Fruit fly (Drosophila melanogaster) whole organism, embryonic: Measurements from ENCODE around the gene Lcp65Ac.

ENCODE experiments used
- Atf6 ChIP-seq: fragments of 200-800 bp; sonication (Bioruptor generic); IDR thresholded peaks from 2 replicates; pipeline ENCODE4 v1.3.6; 2022; ENCODE audit warnings: missing biosample characterization, missing genetic modification characterization
- CG11247 ChIP-seq: fragments of 200-800 bp; sonication (Bioruptor generic); IDR thresholded peaks from 2 replicates; pipeline ENCODE4 v1.3.6; 2022; ENCODE audit warnings: missing biosample characterization, missing genetic modification characterization
- CG12744 ChIP-seq: fragments of 200-800 bp; sonication (Bioruptor generic); optimal IDR thresholded peaks from 2 replicates; lab custom pipeline; 2016; ENCODE audit warnings: missing biosample characterization, missing genetic modification characterization
- CG13894 ChIP-seq: fragments of 200-800 bp; sonication (Bioruptor generic); optimal IDR thresholded peaks from 3 replicates; lab custom pipeline; 2018; ENCODE audit warnings: missing biosample characterization, mild to moderate bottlenecking, missing genetic modification characterization, moderate library complexity
- CG2199 ChIP-seq: fragments of 200-800 bp; sonication (Bioruptor generic); IDR thresholded peaks from 3 replicates; pipeline ENCODE4 v1.3.6; 2022; ENCODE audit warnings: missing biosample characterization, missing genetic modification characterization
- CG2889 ChIP-seq: fragments of 200-800 bp; sonication (Bioruptor generic); IDR thresholded peaks from 3 replicates; pipeline ENCODE4 v1.3.6; 2022; ENCODE audit warnings: missing biosample characterization, missing genetic modification characterization
- CG30403 ChIP-seq: fragments of 200-800 bp; sonication (Bioruptor generic); optimal IDR thresholded peaks from 3 replicates; lab custom pipeline; 2016; ENCODE audit warnings: missing biosample characterization, missing genetic modification characterization
- CG31365 ChIP-seq: fragments of 200-800 bp; sonication (Bioruptor generic); optimal IDR thresholded peaks from 2 replicates; lab custom pipeline; 2018; ENCODE audit warnings: missing biosample characterization, mild to moderate bottlenecking, missing genetic modification characterization
- CG3163 ChIP-seq: fragments of 200-800 bp; sonication (Bioruptor generic); optimal IDR thresholded peaks from 3 replicates; lab custom pipeline; 2016; ENCODE audit warnings: missing biosample characterization, missing genetic modification characterization
- CG42726 ChIP-seq: fragments of 200-800 bp; sonication (Bioruptor generic); IDR thresholded peaks from 2 replicates; pipeline ENCODE4 v1.3.6; 2022; ENCODE audit warnings: missing biosample characterization, missing genetic modification characterization; ENCODE audit not compliant: partially characterized antibody
- CG5180 ChIP-seq: fragments of 200-800 bp; sonication (Bioruptor generic); optimal IDR thresholded peaks from 3 replicates; lab custom pipeline; 2017; ENCODE audit warnings: missing biosample characterization, missing genetic modification characterization, mild to moderate bottlenecking, moderate library complexity, missing genetic modification reagents
- CG6813 ChIP-seq: fragments of 200-800 bp; sonication (Bioruptor generic); optimal IDR thresholded peaks from 2 replicates; lab custom pipeline; 2017; ENCODE audit warnings: missing biosample characterization, missing genetic modification characterization, mild to moderate bottlenecking, moderate library complexity, missing genetic modification reagents
- CG7987 ChIP-seq: fragments of 200-800 bp; sonication (Bioruptor generic); optimal IDR thresholded peaks from 2 replicates; lab custom pipeline; 2018; ENCODE audit warnings: missing biosample characterization, mild to moderate bottlenecking, missing genetic modification characterization, moderate library complexity
- CG8388 ChIP-seq: fragments of 200-800 bp; sonication (Bioruptor generic); optimal IDR thresholded peaks from 2 replicates; lab custom pipeline; 2019; ENCODE audit warnings: missing biosample characterization, mild to moderate bottlenecking, missing genetic modification characterization, moderate library complexity
- CG9727 ChIP-seq: fragments of 200-800 bp; sonication (Bioruptor generic); optimal IDR thresholded peaks from 3 replicates; lab custom pipeline; 2017; ENCODE audit warnings: missing biosample characterization, mild to moderate bottlenecking, missing genetic modification characterization
- CG9817 ChIP-seq: fragments of 200-800 bp; sonication (Bioruptor generic); optimal IDR thresholded peaks from 2 replicates; lab custom pipeline; 2018; ENCODE audit warnings: missing biosample characterization, mild to moderate bottlenecking, missing genetic modification characterization, moderate library complexity
- D ChIP-seq, 2 experiments: fragments of 200-800 bp in 1 of 2; fragments of >200 bp in 1 of 2; sonication (Bioruptor generic) in 1 of 2; optimal IDR thresholded peaks; 2 replicates in 1 of 2; 3 replicates in 1 of 2; lab custom pipeline; 2017; ENCODE audit warnings: mild to moderate bottlenecking in 1 of 2, missing biosample characterization in 1 of 2, missing genetic modification characterization in 1 of 2, missing genetic modification reagents in 1 of 2
- Dad ChIP-seq: fragments of 200-800 bp; sonication (Bioruptor generic); optimal IDR thresholded peaks from 3 replicates; lab custom pipeline; 2016; ENCODE audit warnings: missing biosample characterization, missing genetic modification characterization
- Dref ChIP-seq: fragments of 200-800 bp; sonication (Bioruptor generic); IDR thresholded peaks from 2 replicates; pipeline ENCODE4 v1.3.6; 2022; ENCODE audit warnings: missing biosample characterization, missing genetic modification characterization
- Gug ChIP-seq: fragments of 200-800 bp; sonication (Bioruptor generic); IDR thresholded peaks from 4 replicates; pipeline ENCODE4 v1.3.6; 2022; ENCODE audit warnings: missing biosample characterization, missing genetic modification characterization
- Hand ChIP-seq: fragments of 200-800 bp; sonication (Bioruptor generic); optimal IDR thresholded peaks from 2 replicates; lab custom pipeline; 2017; ENCODE audit warnings: mild to moderate bottlenecking, missing biosample characterization, missing genetic modification reagents, missing genetic modification characterization
- HmgD ChIP-seq: fragments of 200-800 bp; sonication (Bioruptor generic); optimal IDR thresholded peaks from 3 replicates; lab custom pipeline; 2016; ENCODE audit warnings: missing biosample characterization, missing genetic modification characterization
- Hr3 ChIP-seq: fragments of 200-800 bp; sonication (Bioruptor generic); optimal IDR thresholded peaks from 3 replicates; lab custom pipeline; 2016; ENCODE audit warnings: missing biosample characterization, missing genetic modification characterization
- Mrtf ChIP-seq: fragments of 200-800 bp; sonication (Bioruptor generic); IDR thresholded peaks from 3 replicates; pipeline ENCODE4 v1.3.6; 2022; ENCODE audit warnings: missing biosample characterization, missing genetic modification characterization
- NfI ChIP-seq: fragments of 200-800 bp; sonication (Bioruptor generic); optimal IDR thresholded peaks from 3 replicates; lab custom pipeline; 2018; ENCODE audit warnings: missing biosample characterization, mild to moderate bottlenecking, missing genetic modification characterization, moderate library complexity
- Ptx1 ChIP-seq: fragments of 200-800 bp; sonication (Bioruptor generic); IDR thresholded peaks from 2 replicates; pipeline ENCODE4 v1.3.6; 2022; ENCODE audit warnings: missing biosample characterization, missing genetic modification characterization
- Rfx ChIP-seq: fragments of 200-800 bp; sonication (Bioruptor generic); IDR thresholded peaks from 2 replicates; pipeline ENCODE4 v1.3.6; 2022; ENCODE audit warnings: missing biosample characterization, missing genetic modification characterization
- Vsx1 ChIP-seq: fragments of 200-800 bp; sonication (Bioruptor generic); optimal IDR thresholded peaks from 2 replicates; lab custom pipeline; 2017; ENCODE audit warnings: missing biosample characterization, mild to moderate bottlenecking, missing genetic modification characterization, missing genetic modification reagents
- abd-A ChIP-seq: fragments of 200-800 bp; sonication (Bioruptor generic); optimal IDR thresholded peaks from 3 replicates; lab custom pipeline; 2019; ENCODE audit warnings: missing biosample characterization, mild to moderate bottlenecking, missing genetic modification characterization, moderate library complexity
- amos ChIP-seq: fragments of 200-800 bp; sonication (Bioruptor generic); IDR thresholded peaks from 2 replicates; pipeline ENCODE4 v1.3.6; 2022; ENCODE audit warnings: missing biosample characterization, missing genetic modification characterization; ENCODE audit not compliant: partially characterized antibody
- ap ChIP-seq: fragments of 200-800 bp; sonication (Bioruptor generic); IDR thresholded peaks from 2 replicates; pipeline ENCODE4 v1.3.6; 2022; ENCODE audit warnings: missing biosample characterization, missing genetic modification characterization
- crol ChIP-seq: fragments of 200-800 bp; sonication (Bioruptor generic); IDR thresholded peaks from 2 replicates; pipeline ENCODE4 v1.3.6; 2022; ENCODE audit warnings: missing biosample characterization, missing genetic modification characterization
- gem ChIP-seq: fragments of 200-800 bp; sonication (Bioruptor generic); optimal IDR thresholded peaks from 2 replicates; lab custom pipeline; 2019; ENCODE audit warnings: missing biosample characterization, mild to moderate bottlenecking, missing genetic modification characterization, moderate library complexity
- insv ChIP-seq, 2 experiments: fragments of 200-800 bp; sonication (Bioruptor generic); optimal IDR thresholded peaks; 3 replicates each; lab custom pipeline; 2016 to 2018; ENCODE audit warnings: missing biosample characterization in 2 of 2, missing genetic modification characterization in 2 of 2
- ken ChIP-seq: fragments of 200-800 bp; sonication (Bioruptor generic); IDR thresholded peaks from 3 replicates; pipeline ENCODE4 v1.3.6; 2022; ENCODE audit warnings: missing biosample characterization, missing genetic modification characterization
- kni ChIP-seq: fragments of 200-800 bp; sonication (Bioruptor generic); optimal IDR thresholded peaks from 3 replicates; lab custom pipeline; 2017; ENCODE audit warnings: mild to moderate bottlenecking, missing biosample characterization, missing genetic modification reagents, missing genetic modification characterization
- knrl ChIP-seq: fragments of 200-800 bp; sonication (Bioruptor generic); IDR thresholded peaks from 3 replicates; pipeline ENCODE4 v1.3.6; 2022; ENCODE audit warnings: missing biosample characterization, missing genetic modification characterization; ENCODE audit not compliant: partially characterized antibody
- lola ChIP-seq, 3 experiments: fragments of >200 bp in 2 of 3; fragments of 200-800 bp in 1 of 3; sonication (Bioruptor generic) in 1 of 3; optimal IDR thresholded peaks; 2 replicates each; lab custom pipeline; 2017 to 2019; ENCODE audit warnings: missing biosample characterization in 3 of 3, missing genetic modification characterization in 3 of 3, mild to moderate bottlenecking in 1 of 3, moderate library complexity in 1 of 3
- nmo ChIP-seq: fragments of 200-800 bp; sonication (Bioruptor generic); optimal IDR thresholded peaks from 2 replicates; lab custom pipeline; 2018; ENCODE audit warnings: missing biosample characterization, mild to moderate bottlenecking, missing genetic modification characterization, moderate library complexity
- pros ChIP-seq: fragments of 200-800 bp; sonication (Bioruptor generic); optimal IDR thresholded peaks from 3 replicates; lab custom pipeline; 2019; ENCODE audit warnings: missing biosample characterization, mild to moderate bottlenecking, missing genetic modification characterization, moderate library complexity
- sima ChIP-seq: fragments of 200-800 bp; sonication (Bioruptor generic); optimal IDR thresholded peaks from 2 replicates; lab custom pipeline; 2016; ENCODE audit warnings: missing biosample characterization, missing genetic modification characterization
- tap ChIP-seq: fragments of 200-800 bp; optimal IDR thresholded peaks from 3 replicates; lab custom pipeline; 2019; ENCODE audit warnings: missing biosample characterization, mild to moderate bottlenecking, missing genetic modification characterization, moderate library complexity
- tna ChIP-seq: fragments of 200-800 bp; sonication (Bioruptor generic); IDR thresholded peaks from 2 replicates; pipeline ENCODE4 v1.3.6; 2022; ENCODE audit warnings: missing biosample characterization, missing genetic modification characterization; ENCODE audit not compliant: partially characterized antibody
- trh ChIP-seq: fragments of 200-800 bp; sonication (Bioruptor generic); optimal IDR thresholded peaks from 2 replicates; lab custom pipeline; 2016; ENCODE audit warnings: missing biosample characterization, missing genetic modification characterization
- vvl ChIP-seq: fragments of 200-800 bp; sonication (Bioruptor generic); IDR thresholded peaks from 2 replicates; pipeline ENCODE4 v1.3.6; 2022; ENCODE audit warnings: missing biosample characterization, missing genetic modification characterization
- z ChIP-seq: fragments of 200-800 bp; sonication (Bioruptor generic); IDR thresholded peaks from 3 replicates; pipeline ENCODE4 v1.3.6; 2022; ENCODE audit warnings: missing biosample characterization, missing genetic modification characterization
- zen ChIP-seq: fragments of 200-800 bp; sonication (Bioruptor generic); optimal IDR thresholded peaks from 3 replicates; lab custom pipeline; 2018; ENCODE audit warnings: missing biosample characterization, mild to moderate bottlenecking, missing genetic modification characterization, moderate library complexity

Lcp65Ac gene

DNA sequence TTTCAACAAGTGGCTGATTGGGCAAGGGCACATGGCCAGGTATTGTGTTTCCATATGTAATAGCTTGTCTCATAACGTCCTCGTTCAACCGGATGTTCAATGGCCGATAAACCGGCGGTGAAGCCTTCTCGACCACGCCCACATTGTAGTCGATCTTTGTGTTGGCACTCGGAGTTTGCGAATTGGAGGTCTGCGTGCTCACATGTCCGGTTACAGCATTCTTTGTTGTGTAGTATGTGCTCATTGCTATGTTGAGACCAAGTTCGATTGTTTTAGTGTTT lies 19.3 kb upstream of the Lcp65Ac start:
- TF ChIP-seq CG30403 (GFP tag; lab: Kevin White, UChicago) (no peak), gem (no peak), D (optimal IDR thresholded peaks at IDR 0.05; lab: Kevin White, UChicago) (peak; percentile 60), D (GFP tag; optimal IDR thresholded peaks at IDR 0.05; lab: Kevin White, UChicago) (no peak), CG5180 (GFP tag; lab: Kevin White, UChicago) (peak; percentile 75)

DNA sequence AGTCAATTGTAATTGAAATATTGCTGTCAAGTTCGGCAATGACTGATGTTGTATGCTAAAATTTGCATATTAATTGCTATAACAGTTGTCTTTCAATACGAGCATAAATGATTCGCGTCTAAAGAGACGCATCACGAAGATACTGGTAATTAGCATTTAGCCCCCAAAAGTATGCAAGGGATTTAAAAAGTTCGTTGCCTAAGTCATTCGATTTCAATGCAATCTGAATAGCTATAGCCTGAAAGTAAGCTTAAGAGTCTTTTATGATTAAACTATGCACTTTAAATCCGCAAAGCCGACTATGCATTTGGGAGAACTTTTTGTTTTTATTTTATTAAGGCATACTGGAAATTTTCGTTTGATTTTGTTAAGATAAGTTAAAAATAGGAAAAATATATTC lies 15.0 kb upstream of the Lcp65Ac start:
- TF ChIP-seq CG11247 (GFP tag; lab: Robert Waterston, UW) = peak; percentile 88
- peak; percentile 63 for TF ChIP-seq zen (tag; lab: Kevin White, UChicago)
- peak; percentile 48 for TF ChIP-seq Vsx1
- TF ChIP-seq vvl (GFP tag; lab: Robert Waterston, UW) = peak; percentile 84
- TF ChIP-seq Ptx1 (GFP tag; lab: Robert Waterston, UW) = no peak
- TF ChIP-seq pros (GFP tag; lab: Kevin White, UChicago) = peak; percentile 24
- peak; percentile 12; the same call in 1 of the 2 replicates for TF ChIP-seq amos
- no peak for TF ChIP-seq CG12744
- peak in 1 of 3 experiments; percentile 38 for TF ChIP-seq lola (GFP tag; optimal IDR thresholded peaks at IDR 0.05; lab: Kevin White, UChicago)
- no peak for TF ChIP-seq Dad (GFP tag; lab: Kevin White, UChicago)

DNA sequence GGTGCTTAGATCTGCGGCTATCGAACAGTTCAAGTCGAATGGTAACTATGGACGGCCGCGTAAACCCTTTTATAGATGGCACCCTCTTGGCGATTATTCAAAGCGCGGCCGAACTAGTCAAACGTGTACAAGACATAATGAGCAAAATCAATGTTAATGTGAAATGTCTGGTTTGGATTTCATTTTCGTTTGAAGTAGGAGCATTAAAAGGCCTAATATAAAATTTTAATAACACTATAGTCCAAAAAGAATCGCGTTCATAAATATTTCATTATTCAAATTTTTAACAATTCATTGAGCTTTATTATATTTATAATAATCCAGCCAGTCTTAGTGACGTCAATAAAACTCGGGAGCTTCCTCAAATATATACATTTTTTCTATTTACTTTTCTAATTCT lies 13.7 kb upstream of the Lcp65Ac start, which contains the start of gene Lcp65Ag3:
Gene Lcp65Ag3, minus strand, starts transcription at position 46 of the 400 bp plus-strand sequence.
- TF ChIP-seq HmgD (GFP tag; lab: Kevin White, UChicago) (no peak), Hand (no peak), ap (GFP tag; lab: Robert Waterston, UW) (no peak), insv (GFP tag; optimal IDR thresholded peaks at IDR 0.05; lab: Kevin White, UChicago) (no peak), NfI (GFP tag; lab: Kevin White, UChicago) (no peak), CG13894 (tag; lab: Kevin White, UChicago) (peak; percentile 56), tna (GFP tag; lab: Robert Waterston, UW) (no peak), crol (GFP tag; lab: Robert Waterston, UW) (no peak), Gug (GFP tag; lab: Robert Waterston, UW) (no peak), CG6813 (GFP tag; lab: Kevin White, UChicago) (no peak), Rfx (GFP tag; lab: Robert Waterston, UW) (0 out of 2 replicates have a peak, but pooled peaks have one; percentile 11), CG42726 (GFP tag; lab: Robert Waterston, UW) (no peak), vvl (GFP tag; lab: Robert Waterston, UW) (peak; percentile 47), Mrtf (GFP tag; lab: Robert Waterston, UW) (no peak), abd-A (tag; lab: Kevin White, UChicago) (peak; percentile 70), sima (GFP tag; lab: Kevin White, UChicago) (no peak), Hr3 (GFP tag; lab: Kevin White, UChicago) (no peak), CG9727 (GFP tag; lab: Kevin White, UChicago) (no peak), kni (GFP tag; lab: Kevin White, UChicago) (no peak), CG9817 (tag; lab: Kevin White, UChicago) (no peak)

DNA sequence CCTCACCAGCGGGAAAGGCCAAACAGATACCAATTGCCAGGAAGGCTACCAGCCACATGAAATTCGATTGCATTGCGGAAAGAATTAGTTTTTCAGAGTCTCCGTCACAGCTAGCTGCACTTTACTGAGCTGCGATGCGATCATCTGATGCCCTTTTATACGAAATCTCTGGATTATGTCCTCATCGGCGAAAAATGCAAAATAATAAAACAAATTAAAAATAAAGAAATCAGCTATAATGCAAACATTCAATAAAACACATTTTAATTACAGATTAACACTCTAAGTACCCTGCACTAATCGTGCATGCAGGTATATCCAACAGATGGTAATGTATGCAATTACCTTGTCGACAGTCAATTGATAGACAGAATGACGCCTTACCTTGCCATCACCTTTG lies 12.6 kb upstream of the Lcp65Ac start, which contains the start of gene Cpr65Au:
Gene Cpr65Au, minus strand, starts transcription at position 101 of the 400 bp plus-strand sequence.
- no peak for TF ChIP-seq Rfx (GFP tag; lab: Robert Waterston, UW)
- no peak for TF ChIP-seq CG8388
- TF ChIP-seq CG2199 (GFP tag; lab: Robert Waterston, UW) = no peak
- no peak for TF ChIP-seq nmo (GFP tag; lab: Kevin White, UChicago)
- TF ChIP-seq trh (GFP tag; lab: Kevin White, UChicago) = no peak
- TF ChIP-seq Dref (GFP tag; lab: Robert Waterston, UW) = no peak
- TF ChIP-seq ken (GFP tag; lab: Robert Waterston, UW) = no peak
- no peak for TF ChIP-seq knrl
- no peak for TF ChIP-seq CG31365 (tag; lab: Kevin White, UChicago)
- TF ChIP-seq CG2889 (GFP tag; lab: Robert Waterston, UW) = no peak
- no peak for TF ChIP-seq z (GFP tag; lab: Robert Waterston, UW)
- TF ChIP-seq CG7987 (GFP tag; lab: Kevin White, UChicago) = no peak
- TF ChIP-seq CG3163 (GFP tag; lab: Kevin White, UChicago) = no peak
- TF ChIP-seq Atf6 (GFP tag; lab: Robert Waterston, UW) = no peak
- TF ChIP-seq tap = no peak
